Worm (Caenorhabditis elegans): ENCODE data around the gene F57F4.2.

DNA sequence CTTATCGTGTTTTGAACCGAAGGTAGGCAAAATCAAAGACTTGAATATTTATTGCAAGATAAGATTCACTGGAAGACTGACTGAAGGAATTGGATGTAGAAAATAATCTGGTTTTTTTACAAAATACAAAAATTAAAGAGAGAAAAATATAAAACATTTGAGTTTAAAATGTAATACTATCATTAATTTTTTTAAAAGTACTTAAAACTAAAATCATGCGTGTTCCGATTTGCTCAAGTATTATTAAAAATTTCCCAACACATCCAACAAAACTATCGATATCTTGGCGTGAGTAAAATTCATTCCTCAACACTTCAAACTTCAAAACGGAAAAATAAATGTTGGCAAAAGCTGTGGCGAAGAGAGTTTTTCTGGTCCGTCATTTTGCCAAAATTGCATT lies 629 bp upstream of the F57F4.2 start, which contains the start of gene F57F4.1:
- TF ChIP-seq unc-62 (GFP tag; optimal IDR thresholded peaks at IDR 0.05): no peak
- no peak for TF ChIP-seq zfh-2 (GFP tag; conservative IDR thresholded peaks at IDR 0.05)
- no peak for TF ChIP-seq Y95B8A.8 (GFP tag; IDR thresholded peaks at IDR 0.05)
